Worm (Caenorhabditis elegans): ENCODE data around the gene srz-70.

DNA sequence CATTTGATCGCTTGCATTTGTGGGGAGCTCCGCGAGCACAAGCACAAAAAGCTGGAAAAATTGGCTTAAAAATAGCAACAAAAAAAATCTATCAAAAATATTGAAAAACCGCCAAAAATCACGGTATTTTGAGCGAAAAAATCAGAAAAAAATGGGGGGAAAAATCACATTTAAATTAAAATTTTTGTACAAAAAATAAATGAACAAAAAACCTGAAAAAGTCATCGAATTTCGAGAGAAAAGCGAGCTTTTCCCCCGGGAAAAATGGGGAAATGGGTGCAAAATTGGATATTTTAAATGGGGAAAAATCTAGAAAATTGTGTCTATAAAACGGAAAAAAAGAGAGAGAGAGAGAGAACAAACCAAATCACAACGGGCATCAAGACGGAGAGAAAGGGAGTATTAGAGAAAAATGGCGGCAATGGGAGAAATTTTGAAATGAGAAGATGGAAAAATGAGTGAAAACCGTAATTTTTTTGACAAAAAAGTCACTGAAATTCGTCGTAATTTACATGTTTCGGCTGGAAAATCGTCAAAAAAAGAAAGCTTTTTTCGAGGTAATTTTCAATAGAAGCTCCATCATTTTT is 30.8 kb upstream of the srz-70 start, which contains the start of gene ced-10:
- TF ChIP-seq flt-1 (GFP tag; IDR thresholded peaks at IDR 0.05) (no peak), tra-4 (tag; optimal IDR thresholded peaks at IDR 0.05) (no peak), ama-1 (optimal IDR thresholded peaks at IDR 0.05) (no peak), ets-7 (tag; optimal IDR thresholded peaks at IDR 0.05) (no peak), ceh-36 (tag; optimal IDR thresholded peaks at IDR 0.05) (no peak), tbx-11 (GFP tag; IDR thresholded peaks at IDR 0.05) (no peak), ceh-13 (GFP tag; optimal IDR thresholded peaks at IDR 0.05) (no peak), sea-1 (GFP tag; conservative IDR thresholded peaks at IDR 0.05) (no peak), aly-1 (tag; optimal IDR thresholded peaks at IDR 0.05) (no peak), hmg-4 (GFP tag; optimal IDR thresholded peaks at IDR 0.05) (no peak)

Measured in whole organism, early embryonic.